Fruit fly (Drosophila melanogaster) whole organism, pupa: ENCODE results near the gene mdlc.
A peak's percentile ranks its signal among the peaks of the same experiment; 100 is the strongest.

Experiments
- CG10348 ChIP-seq: fragments of 200-800 bp; sonication (Bioruptor generic); IDR thresholded peaks from 2 replicates; pipeline ENCODE4 v1.3.6; 2022; ENCODE audit warnings: missing biosample characterization, missing genetic modification characterization
- CG12605 ChIP-seq: fragments of 200-800 bp; sonication (Bioruptor generic); IDR thresholded peaks from 2 replicates; pipeline ENCODE4 v1.3.6; 2022; ENCODE audit warnings: missing biosample characterization, missing genetic modification characterization
- CG13204 ChIP-seq: fragments of 200-800 bp; sonication (Bioruptor generic); optimal IDR thresholded peaks from 2 replicates; lab custom pipeline; 2018; ENCODE audit warnings: missing biosample characterization, mild to moderate bottlenecking, missing genetic modification characterization, moderate library complexity
- CG14655 ChIP-seq: fragments of 200-800 bp; sonication (Bioruptor generic); optimal IDR thresholded peaks from 3 replicates; lab custom pipeline; 2017; ENCODE audit warnings: mild to moderate bottlenecking, missing biosample characterization, missing genetic modification reagents, missing genetic modification characterization
- CG15710 ChIP-seq: fragments of 200-800 bp; sonication (Bioruptor generic); optimal IDR thresholded peaks from 2 replicates; lab custom pipeline; 2018; ENCODE audit warnings: missing biosample characterization, mild to moderate bottlenecking, missing genetic modification characterization, moderate library complexity
- CG17806 ChIP-seq: fragments of 200-800 bp; sonication (Bioruptor generic); optimal IDR thresholded peaks from 2 replicates; lab custom pipeline; 2018; ENCODE audit warnings: missing biosample characterization, mild to moderate bottlenecking, missing genetic modification characterization, moderate library complexity
- CG32121 ChIP-seq: fragments of 200-800 bp; sonication (Bioruptor generic); IDR thresholded peaks from 2 replicates; pipeline ENCODE4 v1.3.6; 2022; ENCODE audit warnings: missing biosample characterization, missing genetic modification characterization
- CG34367 ChIP-seq: fragments of 200-800 bp; sonication (Bioruptor generic); optimal IDR thresholded peaks from 2 replicates; lab custom pipeline; 2018; ENCODE audit warnings: missing biosample characterization, mild to moderate bottlenecking, missing genetic modification characterization
- CG4496 ChIP-seq: fragments of 200-800 bp; sonication (Bioruptor generic); IDR thresholded peaks from 3 replicates; pipeline ENCODE4 v1.3.6; 2022; ENCODE audit warnings: missing biosample characterization, missing genetic modification characterization
- CG8159 ChIP-seq: fragments of 200-800 bp; sonication (Bioruptor generic); optimal IDR thresholded peaks from 3 replicates; lab custom pipeline; 2018; ENCODE audit warnings: missing biosample characterization, mild to moderate bottlenecking, missing genetic modification characterization, moderate library complexity
- CG8301 ChIP-seq: fragments of 200-800 bp; sonication (Bioruptor generic); optimal IDR thresholded peaks from 2 replicates; lab custom pipeline; 2018; ENCODE audit warnings: missing biosample characterization, mild to moderate bottlenecking, missing genetic modification characterization
- CG9948 ChIP-seq: fragments of 200-800 bp; sonication (Bioruptor generic); optimal IDR thresholded peaks from 2 replicates; lab custom pipeline; 2018; ENCODE audit warnings: missing biosample characterization, mild to moderate bottlenecking, missing genetic modification characterization, moderate library complexity
- D1 ChIP-seq: fragments of 200-800 bp; sonication (Bioruptor generic); optimal IDR thresholded peaks from 2 replicates; lab custom pipeline; 2018; ENCODE audit warnings: missing biosample characterization, mild to moderate bottlenecking, missing genetic modification characterization, moderate library complexity
- EcR ChIP-seq: fragments of 200-800 bp; sonication (Bioruptor generic); optimal IDR thresholded peaks from 3 replicates; lab custom pipeline; 2019; ENCODE audit warnings: missing biosample characterization, missing genetic modification characterization, mild to moderate bottlenecking, moderate library complexity, missing genetic modification reagents
- Ets98B ChIP-seq: fragments of 200-800 bp; sonication (Bioruptor generic); IDR thresholded peaks from 2 replicates; pipeline ENCODE4 v1.3.6; 2022; ENCODE audit warnings: missing biosample characterization, missing genetic modification characterization
- Pif1A ChIP-seq: fragments of 200-800 bp; sonication (Bioruptor generic); optimal IDR thresholded peaks from 3 replicates; lab custom pipeline; 2016; ENCODE audit warnings: missing biosample characterization, missing genetic modification characterization
- Pif1B ChIP-seq: fragments of 200-800 bp; sonication (Bioruptor generic); optimal IDR thresholded peaks from 3 replicates; lab custom pipeline; 2016; ENCODE audit warnings: missing biosample characterization, missing genetic modification characterization
- Snoo ChIP-seq: fragments of 200-800 bp; sonication (Bioruptor generic); optimal IDR thresholded peaks from 3 replicates; lab custom pipeline; 2017; ENCODE audit warnings: missing biosample characterization, mild to moderate bottlenecking, missing genetic modification characterization, inconsistent platforms
- fd96Ca ChIP-seq: fragments of 200-800 bp; sonication (Bioruptor generic); IDR thresholded peaks from 3 replicates; pipeline ENCODE4 v1.3.6; 2022; ENCODE audit warnings: missing biosample characterization, missing genetic modification characterization
- gl ChIP-seq: fragments of 200-800 bp; sonication (Bioruptor generic); optimal IDR thresholded peaks from 2 replicates; lab custom pipeline; 2018; ENCODE audit warnings: missing biosample characterization, mild to moderate bottlenecking, missing genetic modification characterization
- rn ChIP-seq: fragments of 200-800 bp; sonication (Bioruptor generic); IDR thresholded peaks from 2 replicates; pipeline ENCODE4 v1.3.6; 2022; ENCODE audit warnings: missing biosample characterization, missing genetic modification characterization

The mdlc gene

DNA sequence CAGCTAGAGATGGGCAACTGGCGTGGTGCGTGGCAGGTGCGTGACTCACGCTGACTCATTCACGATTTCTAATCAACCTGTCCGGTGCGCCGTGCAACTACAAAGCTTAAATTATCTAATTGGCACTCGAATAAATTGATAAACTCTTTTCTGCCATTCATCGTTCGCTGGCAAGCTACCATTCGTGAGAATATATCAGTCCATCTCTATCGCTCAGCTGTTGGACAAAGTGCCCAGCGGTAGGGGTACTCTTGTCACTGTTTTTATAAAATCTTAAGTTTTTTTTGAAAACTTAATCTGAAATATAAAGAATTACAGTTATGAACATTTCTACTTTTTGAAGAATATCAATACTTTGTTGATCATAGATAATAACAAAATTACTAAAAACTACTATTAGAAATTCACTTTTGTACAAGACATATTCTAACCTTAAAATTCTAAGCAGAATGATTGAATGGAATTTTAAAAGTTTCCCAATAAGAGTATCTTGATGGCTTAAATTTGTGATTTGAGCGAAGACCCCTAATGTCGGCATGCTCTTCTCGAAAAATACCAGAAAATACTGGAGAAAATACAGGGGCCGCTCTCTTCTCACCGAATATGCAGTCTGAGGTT, 36.3 kb upstream of the mdlc start, which contains the start of the genes PIG-L and psidin:
Gene PIG-L (minus strand): TSS at position 187 of the 618 bp plus-strand sequence.
Gene psidin (plus strand): TSS at position 553 of the 618 bp plus-strand sequence.
- TF ChIP-seq CG4496 (GFP tag; lab: Robert Waterston, UW) (peak; percentile 39; the same call in 2 of the 3 replicates), fd96Ca (GFP tag; lab: Robert Waterston, UW) (peak; percentile 62; the same call in 2 of the 3 replicates), EcR (no peak), Ets98B (GFP tag; lab: Robert Waterston, UW) (peak; percentile 30; the same call in 1 of the 2 replicates), CG15710 (tag; lab: Kevin White, UChicago) (peak; percentile 88), CG12605 (GFP tag; lab: Robert Waterston, UW) (peak; percentile 52), Snoo (tag; lab: Kevin White, UChicago) (peak; percentile 85), Pif1A (GFP tag; lab: Kevin White, UChicago) (no peak), CG10348 (GFP tag; lab: Robert Waterston, UW) (no peak), D1 (tag; lab: Kevin White, UChicago) (no peak), CG8301 (tag; lab: Kevin White, UChicago) (peak; percentile 51), rn (GFP tag; lab: Robert Waterston, UW) (peak; percentile 23), CG32121 (GFP tag; lab: Robert Waterston, UW) (peak; percentile 66), CG9948 (tag; lab: Kevin White, UChicago) (peak; percentile 81), gl (tag; lab: Kevin White, UChicago) (no peak), CG34367 (tag; lab: Kevin White, UChicago) (peak; percentile 83), CG13204 (GFP tag; lab: Kevin White, UChicago) (no peak), CG14655 (no peak), CG17806 (tag; lab: Kevin White, UChicago) (peak; percentile 46), CG8159 (tag; lab: Kevin White, UChicago) (peak; percentile 72), Pif1B (no peak)

- TF ChIP-seq CG8159 (tag; lab: Kevin White, UChicago) (no peak), CG32121 (GFP tag; lab: Robert Waterston, UW) (no peak), fd96Ca (GFP tag; lab: Robert Waterston, UW) (no peak), D1 (tag; lab: Kevin White, UChicago) (no peak), EcR (no peak), CG15710 (tag; lab: Kevin White, UChicago) (no peak), Pif1A (GFP tag; lab: Kevin White, UChicago) (no peak), CG14655 (no peak), Snoo (tag; lab: Kevin White, UChicago) (no peak)
- TF ChIP-seq, all 21 proteins: peak for 0
Observed at dm6 chr3R:20027841-20028240, 29.7 kb upstream of the mdlc start, which contains the start of the genes CG4424 and CG4854. Gene CG4424, minus strand, starts transcription at chr3R:20028040. Gene CG4854, plus strand, starts transcription at chr3R:20028058.

- TF ChIP-seq D1 (tag; lab: Kevin White, UChicago) (no peak), CG14655 (no peak), EcR (no peak), rn (GFP tag; lab: Robert Waterston, UW) (peak; percentile 31; the same call in 1 of the 2 replicates), fd96Ca (GFP tag; lab: Robert Waterston, UW) (no peak), CG9948 (tag; lab: Kevin White, UChicago) (peak; percentile 76), CG13204 (GFP tag; lab: Kevin White, UChicago) (no peak), CG34367 (tag; lab: Kevin White, UChicago) (peak; percentile 60), CG32121 (GFP tag; lab: Robert Waterston, UW) (peak; percentile 42; the same call in 1 of the 2 replicates), gl (tag; lab: Kevin White, UChicago) (peak; percentile 0), CG15710 (tag; lab: Kevin White, UChicago) (peak; percentile 77), CG8301 (tag; lab: Kevin White, UChicago) (no peak), Pif1A (GFP tag; lab: Kevin White, UChicago) (no peak), CG12605 (GFP tag; lab: Robert Waterston, UW) (no peak), Ets98B (GFP tag; lab: Robert Waterston, UW) (0 out of 2 replicates have a peak, but pooled peaks have one; percentile 31), CG10348 (GFP tag; lab: Robert Waterston, UW) (peak; percentile 69), CG8159 (tag; lab: Kevin White, UChicago) (peak; percentile 79), Pif1B (no peak), CG4496 (GFP tag; lab: Robert Waterston, UW) (peak; percentile 33; the same call in 2 of the 3 replicates), CG17806 (tag; lab: Kevin White, UChicago) (peak; percentile 64), Snoo (tag; lab: Kevin White, UChicago) (peak; percentile 59)
- TF ChIP-seq, all 21 proteins: peak for 12
Observed at dm6 chr3R:20031043-20031763, 26.3 kb upstream of the mdlc start, which contains the start of gene trem. Gene trem, minus strand, starts transcription at chr3R:20031309.

dm6 chr3R:20031764-20032079, 25.8 kb upstream of the mdlc start, which contains the start of gene idc:
Gene idc, plus strand, starts transcription at chr3R:20031823.
- no peak for TF ChIP-seq EcR
- TF ChIP-seq CG12605 (GFP tag; lab: Robert Waterston, UW), result no peak
- no peak for TF ChIP-seq CG15710 (tag; lab: Kevin White, UChicago)
- TF ChIP-seq Pif1B, result no peak
- TF ChIP-seq rn (GFP tag; lab: Robert Waterston, UW), result no peak
- TF ChIP-seq CG34367 (tag; lab: Kevin White, UChicago), result no peak
- TF ChIP-seq CG17806 (tag; lab: Kevin White, UChicago), result no peak
- TF ChIP-seq Snoo (tag; lab: Kevin White, UChicago), result no peak
- TF ChIP-seq gl (tag; lab: Kevin White, UChicago), result no peak
- no peak for TF ChIP-seq CG4496 (GFP tag; lab: Robert Waterston, UW)
- TF ChIP-seq CG9948 (tag; lab: Kevin White, UChicago), result no peak
- TF ChIP-seq CG8159 (tag; lab: Kevin White, UChicago), result no peak
- TF ChIP-seq CG10348 (GFP tag; lab: Robert Waterston, UW), result no peak
- no peak for TF ChIP-seq CG8301 (tag; lab: Kevin White, UChicago)
- no peak for TF ChIP-seq CG14655
- no peak for TF ChIP-seq Ets98B (GFP tag; lab: Robert Waterston, UW)
- no peak for TF ChIP-seq fd96Ca (GFP tag; lab: Robert Waterston, UW)
